Fruit fly (Drosophila melanogaster) whole organism, embryonic: ENCODE measurements around the gene Mf.
A peak's percentile ranks its signal among the peaks of the same experiment; 100 is the strongest.

Experiments used
- CG10267 ChIP-seq: fragments of 200-800 bp; sonication (Bioruptor generic); optimal IDR thresholded peaks from 2 replicates; lab custom pipeline; 2018; ENCODE audit warnings: missing biosample characterization, mild to moderate bottlenecking, missing genetic modification characterization, moderate library complexity
- CG11398 ChIP-seq: fragments of 200-800 bp; sonication (Bioruptor generic); optimal IDR thresholded peaks from 2 replicates; lab custom pipeline; 2016; ENCODE audit warnings: missing biosample characterization, missing genetic modification characterization
- CG11723 ChIP-seq: fragments of 200-800 bp; sonication (Bioruptor generic); optimal IDR thresholded peaks from 2 replicates; lab custom pipeline; 2017; ENCODE audit warnings: missing biosample characterization, mild to moderate bottlenecking, missing genetic modification characterization
- CG13424 ChIP-seq: fragments of 200-800 bp; sonication (Bioruptor generic); optimal IDR thresholded peaks from 2 replicates; lab custom pipeline; 2019; ENCODE audit warnings: missing biosample characterization, mild to moderate bottlenecking, missing genetic modification characterization, moderate library complexity
- CG13624 ChIP-seq: fragments of 200-800 bp; sonication (Bioruptor generic); optimal IDR thresholded peaks from 2 replicates; lab custom pipeline; 2016; ENCODE audit warnings: missing biosample characterization, missing genetic modification characterization
- CG13894 ChIP-seq: fragments of 200-800 bp; sonication (Bioruptor generic); optimal IDR thresholded peaks from 3 replicates; lab custom pipeline; 2018; ENCODE audit warnings: missing biosample characterization, mild to moderate bottlenecking, missing genetic modification characterization, moderate library complexity
- CG17359 ChIP-seq: fragments of 200-800 bp; sonication (Bioruptor generic); optimal IDR thresholded peaks from 3 replicates; lab custom pipeline; 2018; ENCODE audit warnings: missing biosample characterization, mild to moderate bottlenecking, missing genetic modification characterization, moderate library complexity
- CG17612 ChIP-seq: fragments of 200-800 bp; sonication (Bioruptor generic); IDR thresholded peaks from 2 replicates; pipeline ENCODE4 v1.3.6; 2022; ENCODE audit warnings: missing biosample characterization, missing genetic modification characterization
- CG18476 ChIP-seq: fragments of 200-800 bp; sonication (Bioruptor generic); optimal IDR thresholded peaks from 2 replicates; lab custom pipeline; 2016; ENCODE audit warnings: missing biosample characterization, mild to moderate bottlenecking, missing genetic modification characterization
- CG18599 ChIP-seq: fragments of 200-800 bp; sonication (Bioruptor generic); optimal IDR thresholded peaks from 3 replicates; lab custom pipeline; 2017; ENCODE audit warnings: missing biosample characterization, missing genetic modification characterization, mild to moderate bottlenecking, moderate library complexity, missing genetic modification reagents
- CG2116 ChIP-seq: fragments of 200-800 bp; sonication (Bioruptor generic); optimal IDR thresholded peaks from 3 replicates; lab custom pipeline; 2018; ENCODE audit warnings: missing biosample characterization, mild to moderate bottlenecking, missing genetic modification characterization
- CG2120 ChIP-seq: fragments of 200-800 bp; sonication (Bioruptor generic); optimal IDR thresholded peaks from 3 replicates; lab custom pipeline; 2016; ENCODE audit warnings: missing biosample characterization, missing genetic modification characterization
- CG31388 ChIP-seq: fragments of 200-800 bp; sonication (Bioruptor generic); optimal IDR thresholded peaks from 2 replicates; lab custom pipeline; 2016; ENCODE audit warnings: missing biosample characterization, missing genetic modification characterization
- CG4360 ChIP-seq: fragments of 200-800 bp; sonication (Bioruptor generic); IDR thresholded peaks from 2 replicates; pipeline ENCODE4 v1.3.6; 2022; ENCODE audit warnings: missing biosample characterization, missing genetic modification characterization
- CG4404 ChIP-seq: fragments of 200-800 bp; sonication (Bioruptor generic); IDR thresholded peaks from 2 replicates; pipeline ENCODE4 v1.3.6; 2022; ENCODE audit warnings: missing biosample characterization, missing genetic modification characterization
- CG7928 ChIP-seq: fragments of 200-800 bp; sonication (Bioruptor generic); optimal IDR thresholded peaks from 2 replicates; lab custom pipeline; 2017; ENCODE audit warnings: missing biosample characterization, mild to moderate bottlenecking, missing genetic modification characterization
- CG8290 ChIP-seq, 3 experiments: fragments of 200-800 bp; sonication (Bioruptor generic); optimal IDR thresholded peaks; 2 replicates each; lab custom pipeline; 2016 to 2019; ENCODE audit warnings: missing biosample characterization in 3 of 3, missing genetic modification characterization in 3 of 3, mild to moderate bottlenecking in 2 of 3, moderate library complexity in 1 of 3
- CG8924 ChIP-seq: fragments of 200-800 bp; optimal IDR thresholded peaks from 3 replicates; lab custom pipeline; 2019; ENCODE audit warnings: missing biosample characterization, mild to moderate bottlenecking, missing genetic modification characterization, moderate library complexity
- CG9797 ChIP-seq: fragments of 200-800 bp; sonication (Bioruptor generic); optimal IDR thresholded peaks from 3 replicates; lab custom pipeline; 2018; ENCODE audit warnings: missing biosample characterization, mild to moderate bottlenecking, missing genetic modification characterization
- CG9932 ChIP-seq: fragments of 200-800 bp; sonication (Bioruptor generic); IDR thresholded peaks from 2 replicates; pipeline ENCODE4 v1.3.6; 2022; ENCODE audit warnings: missing biosample characterization, missing genetic modification characterization
- CHES-1-like ChIP-seq: fragments of 200-800 bp; sonication (Bioruptor generic); optimal IDR thresholded peaks from 2 replicates; lab custom pipeline; 2016; ENCODE audit warnings: missing biosample characterization, missing genetic modification characterization
- Camta ChIP-seq: fragments of 200-800 bp; sonication (Bioruptor generic); optimal IDR thresholded peaks from 2 replicates; lab custom pipeline; 2016; ENCODE audit warnings: missing biosample characterization, missing genetic modification characterization
- Dad ChIP-seq: fragments of 200-800 bp; sonication (Bioruptor generic); optimal IDR thresholded peaks from 3 replicates; lab custom pipeline; 2016; ENCODE audit warnings: missing biosample characterization, missing genetic modification characterization
- Drgx ChIP-seq: fragments of 200-800 bp; sonication (Bioruptor generic); IDR thresholded peaks from 2 replicates; pipeline ENCODE4 v1.3.6; 2022; ENCODE audit warnings: missing biosample characterization, missing genetic modification characterization
- Fer3 ChIP-seq: fragments of 200-800 bp; sonication (Bioruptor generic); optimal IDR thresholded peaks from 2 replicates; lab custom pipeline; 2018; ENCODE audit warnings: missing biosample characterization, mild to moderate bottlenecking, missing genetic modification characterization, moderate library complexity
- H15 ChIP-seq: fragments of 200-800 bp; sonication (Bioruptor generic); IDR thresholded peaks from 3 replicates; pipeline ENCODE4 v1.3.6; 2022; ENCODE audit warnings: missing biosample characterization, missing genetic modification characterization
- Hr3 ChIP-seq: fragments of 200-800 bp; sonication (Bioruptor generic); optimal IDR thresholded peaks from 3 replicates; lab custom pipeline; 2016; ENCODE audit warnings: missing biosample characterization, missing genetic modification characterization
- Lim3 ChIP-seq: fragments of 200-800 bp; sonication (Bioruptor generic); IDR thresholded peaks from 2 replicates; pipeline ENCODE4 v1.3.6; 2022; ENCODE audit warnings: missing biosample characterization, missing genetic modification characterization
- Optix ChIP-seq: fragments of 200-800 bp; sonication (Bioruptor generic); IDR thresholded peaks from 3 replicates; pipeline ENCODE4 v1.3.6; 2022; ENCODE audit warnings: missing biosample characterization, missing genetic modification characterization
- Sin3A ChIP-seq: fragments of >200 bp; optimal IDR thresholded peaks from 2 replicates; lab custom pipeline; 2018
- Ssrp ChIP-seq: fragments of 200-800 bp; sonication (Bioruptor generic); optimal IDR thresholded peaks from 2 replicates; lab custom pipeline; 2018; ENCODE audit warnings: missing biosample characterization, mild to moderate bottlenecking, missing genetic modification characterization, moderate library complexity
- ato ChIP-seq: fragments of 200-800 bp; sonication (Bioruptor generic); IDR thresholded peaks from 2 replicates; pipeline ENCODE4 v1.3.6; 2022; ENCODE audit warnings: missing biosample characterization, missing genetic modification characterization; ENCODE audit not compliant: partially characterized antibody
- da ChIP-seq: fragments of 200-800 bp; sonication (Bioruptor generic); optimal IDR thresholded peaks from 2 replicates; lab custom pipeline; 2016; ENCODE audit warnings: missing biosample characterization, missing genetic modification characterization
- dm ChIP-seq: fragments of 200-800 bp; sonication (Bioruptor generic); optimal IDR thresholded peaks from 3 replicates; lab custom pipeline; 2016; ENCODE audit warnings: missing biosample characterization, missing genetic modification characterization
- esg ChIP-seq: fragments of 200-800 bp; sonication (Bioruptor generic); conservative IDR thresholded peaks from 2 replicates; pipeline ENCODE4 v1.3.6; 2022; ENCODE audit warnings: missing biosample characterization, missing genetic modification characterization
- exex ChIP-seq: fragments of 200-800 bp; sonication (Bioruptor generic); optimal IDR thresholded peaks from 4 replicates; lab custom pipeline; 2018; ENCODE audit warnings: missing biosample characterization, mild to moderate bottlenecking, missing genetic modification characterization, moderate library complexity
- fd64A ChIP-seq: fragments of 200-800 bp; sonication (Bioruptor generic); optimal IDR thresholded peaks from 3 replicates; lab custom pipeline; 2018; ENCODE audit warnings: missing biosample characterization, mild to moderate bottlenecking, missing genetic modification characterization
- ftz-f1 ChIP-seq: fragments of 200-800 bp; sonication (Bioruptor generic); optimal IDR thresholded peaks from 2 replicates; lab custom pipeline; 2016; ENCODE audit warnings: missing biosample characterization, missing genetic modification characterization
- grn ChIP-seq: fragments of 200-800 bp; sonication (Bioruptor generic); optimal IDR thresholded peaks from 3 replicates; lab custom pipeline; 2017; ENCODE audit warnings: missing biosample characterization, missing genetic modification characterization
- gro ChIP-seq: fragments of 200-800 bp; sonication (Bioruptor generic); optimal IDR thresholded peaks from 2 replicates; lab custom pipeline; 2016; ENCODE audit warnings: missing biosample characterization, missing genetic modification characterization
- hb ChIP-seq: fragments of 200-800 bp; sonication (Bioruptor generic); IDR thresholded peaks from 3 replicates; pipeline ENCODE4 v1.3.6; 2022; ENCODE audit warnings: missing biosample characterization, missing genetic modification characterization; ENCODE audit not compliant: partially characterized antibody
- her ChIP-seq: fragments of 200-800 bp; sonication (Bioruptor generic); optimal IDR thresholded peaks from 2 replicates; lab custom pipeline; 2016; ENCODE audit warnings: missing biosample characterization, missing genetic modification characterization
- mam ChIP-seq: fragments of 200-800 bp; sonication (Bioruptor generic); optimal IDR thresholded peaks from 3 replicates; lab custom pipeline; 2016; ENCODE audit warnings: missing biosample characterization, missing genetic modification characterization
- pb ChIP-seq: fragments of 200-800 bp; sonication (Bioruptor generic); optimal IDR thresholded peaks from 3 replicates; lab custom pipeline; 2016; ENCODE audit warnings: missing biosample characterization, missing genetic modification characterization
- pros ChIP-seq: fragments of 200-800 bp; sonication (Bioruptor generic); optimal IDR thresholded peaks from 3 replicates; lab custom pipeline; 2019; ENCODE audit warnings: missing biosample characterization, mild to moderate bottlenecking, missing genetic modification characterization, moderate library complexity
- pzg ChIP-seq: fragments of 200-800 bp; sonication (Bioruptor generic); optimal IDR thresholded peaks from 3 replicates; lab custom pipeline; 2018; ENCODE audit warnings: missing biosample characterization, mild to moderate bottlenecking, missing genetic modification characterization, moderate library complexity
- salm ChIP-seq: fragments of 200-800 bp; sonication (Bioruptor generic); optimal IDR thresholded peaks from 2 replicates; lab custom pipeline; 2018; ENCODE audit warnings: missing biosample characterization, mild to moderate bottlenecking, missing genetic modification characterization
- shn ChIP-seq: fragments of 200-800 bp; sonication (Bioruptor generic); optimal IDR thresholded peaks from 3 replicates; lab custom pipeline; 2016; ENCODE audit warnings: missing biosample characterization, missing genetic modification characterization
- sr ChIP-seq: fragments of 200-800 bp; sonication (Bioruptor generic); IDR thresholded peaks from 3 replicates; pipeline ENCODE4 v1.3.6; 2022; ENCODE audit warnings: missing biosample characterization, missing genetic modification characterization
- tio ChIP-seq: fragments of 200-800 bp; sonication (Bioruptor generic); optimal IDR thresholded peaks from 2 replicates; lab custom pipeline; 2017; ENCODE audit warnings: missing biosample characterization, missing genetic modification characterization, inconsistent platforms
- ttk ChIP-seq: fragments of 200-800 bp; sonication (Bioruptor generic); IDR thresholded peaks from 2 replicates; pipeline ENCODE4 v2.1.2; 2022; ENCODE audit warnings: missing biosample characterization, missing genetic modification characterization
- wek ChIP-seq: fragments of 200-800 bp; sonication (Bioruptor generic); optimal IDR thresholded peaks from 3 replicates; lab custom pipeline; 2018; ENCODE audit warnings: missing biosample characterization, mild to moderate bottlenecking, missing genetic modification characterization, moderate library complexity

The Mf gene

DNA sequence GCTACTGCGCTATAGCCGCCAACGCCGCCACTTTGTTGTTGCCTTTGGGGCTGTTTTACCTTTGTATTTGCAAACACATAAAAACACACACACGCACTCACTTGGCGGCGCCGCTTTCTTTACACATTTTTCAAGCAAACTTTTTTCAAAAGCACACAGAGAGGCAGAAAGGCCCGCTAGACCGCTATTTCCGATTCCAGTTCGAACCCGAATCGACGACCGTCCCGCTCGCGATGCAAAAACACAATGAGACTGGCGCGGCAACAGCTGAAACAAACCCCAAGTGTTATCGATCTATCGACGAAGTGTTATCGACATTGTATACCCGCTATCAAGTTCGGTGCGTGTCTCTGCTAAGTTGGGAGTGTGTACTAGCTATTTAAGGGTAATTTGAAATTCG is 49.6 kb downstream of the Mf start, which contains the start of gene CG42788 (continued):
- TF ChIP-seq CG13894 (tag; lab: Kevin White, UChicago) (peak; percentile 86), shn (GFP tag; lab: Kevin White, UChicago) (peak; percentile 76), CG7928 (GFP tag; lab: Kevin White, UChicago) (peak; percentile 4), CG8924 (tag; lab: Kevin White, UChicago) (peak; percentile 70), CG13424 (peak; percentile 56), da (GFP tag; lab: Kevin White, UChicago) (peak; percentile 88), Fer3 (tag; lab: Kevin White, UChicago) (peak; percentile 42), salm (tag; lab: Kevin White, UChicago) (peak; percentile 44), mam (GFP tag; lab: Kevin White, UChicago) (peak; percentile 53), ftz-f1 (GFP tag; lab: Kevin White, UChicago) (peak; percentile 87), CG10267 (tag; lab: Kevin White, UChicago) (peak; percentile 43), CG9797 (GFP tag; lab: Kevin White, UChicago) (peak; percentile 40), CG31388 (GFP tag; lab: Kevin White, UChicago) (no peak), Camta (GFP tag; lab: Kevin White, UChicago) (peak; percentile 33), Dad (GFP tag; lab: Kevin White, UChicago) (peak; percentile 85), hb (no peak), Sin3A (lab: Kevin White, UChicago) (peak; percentile 14), H15 (GFP tag; lab: Robert Waterston, UW) (no peak), exex (tag; lab: Kevin White, UChicago) (no peak), CG4404 (GFP tag; lab: Robert Waterston, UW) (no peak), CG11723 (GFP tag; lab: Kevin White, UChicago) (peak; percentile 41), CG9932 (GFP tag; lab: Robert Waterston, UW) (no peak), tio (no peak), Optix (GFP tag; lab: Robert Waterston, UW) (no peak), gro (GFP tag; lab: Kevin White, UChicago) (peak; percentile 93), pb (GFP tag; lab: Kevin White, UChicago) (peak; percentile 40), ttk (GFP tag; lab: Robert Waterston, UW) (no peak), CG8290 (GFP tag; optimal IDR thresholded peaks at IDR 0.05; lab: Kevin White, UChicago) (peak; percentile 88), CG8290 (tag; optimal IDR thresholded peaks at IDR 0.05; lab: Kevin White, UChicago) (peak; percentile 53 to 97), pzg (peak; percentile 95), CG17612 (no peak), CG18476 (no peak), CG2116 (peak; percentile 89), CG17359 (tag; lab: Kevin White, UChicago) (peak; percentile 29), dm (GFP tag; lab: Kevin White, UChicago) (peak; percentile 58), Ssrp (tag; lab: Kevin White, UChicago) (no peak), CG4360 (GFP tag; lab: Robert Waterston, UW) (no peak), ato (GFP tag; lab: Robert Waterston, UW) (no peak), fd64A (GFP tag; lab: Kevin White, UChicago) (peak; percentile 11), grn (peak; percentile 20), Lim3 (GFP tag; lab: Robert Waterston, UW) (no peak), pros (GFP tag; lab: Kevin White, UChicago) (no peak), CG18599 (GFP tag; lab: Kevin White, UChicago) (peak; percentile 18), sr (GFP tag; lab: Robert Waterston, UW) (no peak), esg (GFP tag; lab: Robert Waterston, UW) (no peak), Hr3 (GFP tag; lab: Kevin White, UChicago) (no peak), wek (peak; percentile 69), CG11398 (GFP tag; lab: Kevin White, UChicago) (peak; percentile 67), CG13624 (peak; percentile 84), CG2120 (GFP tag; lab: Kevin White, UChicago) (peak; percentile 56), CHES-1-like (GFP tag; lab: Kevin White, UChicago) (peak; percentile 76), her (GFP tag; lab: Kevin White, UChicago) (peak; percentile 83), Drgx (no peak)
